Fruit fly (Drosophila melanogaster) S2 (cell line): Measurements from ENCODE around the gene DZIP1.

Source experiments
- CG8478 ChIP-seq: fragments of >200 bp; optimal IDR thresholded peaks from 2 replicates; lab custom pipeline; 2018
- CTCF ChIP-seq, 2 experiments: fragments of >200 bp; optimal IDR thresholded peaks; 2 replicates each; lab custom pipeline; 2018

DNA sequence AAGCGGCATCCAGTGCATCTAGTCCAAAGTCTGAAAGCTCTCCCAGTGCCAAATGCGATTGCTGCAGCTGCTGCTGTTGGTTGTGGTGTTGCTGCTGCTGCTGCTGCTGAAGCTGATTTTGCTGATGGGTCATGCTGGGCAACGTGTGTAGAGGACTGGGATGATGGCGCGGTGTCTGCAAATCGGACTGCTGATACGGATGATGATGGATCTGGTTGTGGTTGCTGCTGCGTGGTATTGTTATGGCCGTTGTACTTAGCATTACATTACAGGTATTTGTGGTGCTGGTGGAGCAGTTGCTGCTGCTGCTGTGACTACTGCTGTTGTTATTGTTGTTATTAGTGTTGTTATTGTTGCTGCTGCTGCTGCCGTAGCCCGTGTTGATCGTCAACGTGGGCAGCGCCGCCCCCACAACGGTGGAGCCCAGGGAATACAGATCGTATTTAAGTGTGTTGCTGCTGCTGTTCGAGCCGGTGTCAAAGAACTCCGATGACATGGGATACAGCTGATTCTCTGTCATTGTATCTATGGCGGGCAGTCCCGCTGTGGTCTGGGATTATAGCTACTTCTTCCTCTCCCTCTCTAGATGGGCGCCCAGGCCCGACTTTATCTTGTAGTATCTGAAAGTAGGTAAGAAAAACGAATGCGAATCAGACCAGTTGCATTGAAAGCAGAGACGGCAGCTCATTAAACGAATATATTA is 47.4 kb downstream of the DZIP1 start:
- no peak for TF ChIP-seq CTCF (optimal IDR thresholded peaks at IDR 0.05; lab: Kevin White, UChicago)
- TF ChIP-seq CG8478, result no peak
